Worm (Caenorhabditis elegans) whole organism, young adult: Measurements from ENCODE around the gene F32D8.11.

ENCODE experiments used
- C06A6.2 ChIP-seq: fragments of 200-800 bp; sonication (Bioruptor generic); conservative IDR thresholded peaks from 2 replicates; pipeline ENCODE4 v1.3.6; 2022; ENCODE audit warnings: missing genetic modification characterization, missing compliant biosample characterization
- F23B12.7 ChIP-seq: sonication (generic microtip); optimal IDR thresholded peaks from 2 replicates; lab custom pipeline; 2017; ENCODE audit warnings: missing genetic modification characterization, mild to moderate bottlenecking, missing compliant biosample characterization, antibody characterized with exemption, moderate library complexity; ENCODE audit not compliant: insufficient read depth
- F49E8.2 ChIP-seq: sonication (generic microtip); optimal IDR thresholded peaks from 3 replicates; lab custom pipeline; 2017; ENCODE audit warnings: missing genetic modification characterization, mild to moderate bottlenecking, missing compliant biosample characterization, antibody characterized with exemption, moderate library complexity; ENCODE audit not compliant: insufficient read depth
- K12H6.12 ChIP-seq: fragments of 200-800 bp; sonication (Bioruptor generic); optimal IDR thresholded peaks from 2 replicates; lab custom pipeline; 2018; ENCODE audit warnings: mild to moderate bottlenecking, missing genetic modification characterization, missing compliant biosample characterization
- T26A5.8 ChIP-seq: sonication (generic microtip); optimal IDR thresholded peaks from 2 replicates; lab custom pipeline; 2016; ENCODE audit warnings: missing genetic modification characterization, missing compliant biosample characterization
- Y53F4B.3 ChIP-seq: fragments of 200-800 bp; sonication (Bioruptor generic); IDR thresholded peaks from 2 replicates; pipeline ENCODE4 v1.3.6; 2022; ENCODE audit warnings: missing genetic modification reagents, missing genetic modification characterization, missing compliant biosample characterization
- Y53G8AR.9 ChIP-seq: fragments of 200-800 bp; sonication (Bioruptor generic); conservative IDR thresholded peaks from 2 replicates; pipeline ENCODE4 v1.3.6; 2022; ENCODE audit warnings: missing genetic modification reagents, missing genetic modification characterization, missing compliant biosample characterization
- Y95B8A.8 ChIP-seq: fragments of 200-800 bp; sonication (Bioruptor generic); IDR thresholded peaks from 2 replicates; pipeline ENCODE4 v1.3.6; 2022; ENCODE audit warnings: missing genetic modification reagents, missing genetic modification characterization, missing compliant biosample characterization
- ZK185.1 ChIP-seq: sonication (generic microtip); optimal IDR thresholded peaks from 2 replicates; lab custom pipeline; 2016; ENCODE audit warnings: mild to moderate bottlenecking, missing genetic modification characterization, missing compliant biosample characterization; ENCODE audit not compliant: poor library complexity, severe bottlenecking
- aptf-2 ChIP-seq: fragments of 200-800 bp; sonication (Bioruptor generic); conservative IDR thresholded peaks from 2 replicates; pipeline ENCODE4 v1.3.6; 2022; ENCODE audit warnings: missing genetic modification reagents, missing genetic modification characterization, missing compliant biosample characterization
- attf-3 ChIP-seq: fragments of 200-800 bp; sonication (Bioruptor generic); conservative IDR thresholded peaks from 2 replicates; pipeline ENCODE4 v1.3.6; 2022; ENCODE audit warnings: missing genetic modification reagents, missing genetic modification characterization, missing compliant biosample characterization
- attf-5 ChIP-seq: fragments of 200-800 bp; sonication (Bioruptor generic); optimal IDR thresholded peaks from 2 replicates; lab custom pipeline; 2018; ENCODE audit warnings: mild to moderate bottlenecking, missing genetic modification characterization, missing compliant biosample characterization
- bed-2 ChIP-seq: fragments of 200-800 bp; sonication (Bioruptor generic); IDR thresholded peaks from 2 replicates; pipeline ENCODE4 v1.3.6; 2022; ENCODE audit warnings: missing genetic modification reagents, missing genetic modification characterization, missing compliant biosample characterization
- ccch-3 ChIP-seq: fragments of 200-800 bp; sonication (Bioruptor generic); optimal IDR thresholded peaks from 2 replicates; lab custom pipeline; 2018; ENCODE audit warnings: mild to moderate bottlenecking, missing genetic modification characterization, missing compliant biosample characterization
- cebp-2 ChIP-seq: fragments of 200-800 bp; sonication (Bioruptor generic); IDR thresholded peaks from 2 replicates; pipeline ENCODE4 v1.3.6; 2022; ENCODE audit warnings: missing genetic modification characterization, missing compliant biosample characterization
- ceh-27 ChIP-seq: fragments of 200-800 bp; sonication (Bioruptor generic); optimal IDR thresholded peaks from 2 replicates; lab custom pipeline; 2018; ENCODE audit warnings: mild to moderate bottlenecking, missing genetic modification characterization, moderate library complexity, missing compliant biosample characterization
- ceh-58 ChIP-seq: fragments of 200-800 bp; sonication (Bioruptor generic); IDR thresholded peaks from 2 replicates; pipeline ENCODE4 v1.3.6; 2022; ENCODE audit warnings: missing genetic modification characterization, missing compliant biosample characterization
- ceh-91 ChIP-seq: fragments of 200-800 bp; sonication (Bioruptor generic); IDR thresholded peaks from 2 replicates; pipeline ENCODE4 v1.3.6; 2022; ENCODE audit warnings: missing genetic modification reagents, missing genetic modification characterization, missing compliant biosample characterization
- die-1 ChIP-seq: sonication (generic microtip); optimal IDR thresholded peaks from 2 replicates; lab custom pipeline; 2016; ENCODE audit warnings: missing genotype, mild to moderate bottlenecking, missing genetic modification characterization, missing compliant biosample characterization
- gei-17 ChIP-seq: fragments of 200-800 bp; sonication (Bioruptor generic); optimal IDR thresholded peaks from 2 replicates; lab custom pipeline; 2018; ENCODE audit warnings: mild to moderate bottlenecking, missing genetic modification characterization, missing compliant biosample characterization
- hlh-12 ChIP-seq: sonication (generic microtip); optimal IDR thresholded peaks from 2 replicates; lab custom pipeline; 2016; ENCODE audit warnings: missing genetic modification characterization, missing compliant biosample characterization
- hlh-26 ChIP-seq: fragments of 200-800 bp; sonication (Bioruptor generic); conservative IDR thresholded peaks from 2 replicates; pipeline ENCODE4 v1.3.6; 2022; ENCODE audit warnings: missing genetic modification reagents, missing genetic modification characterization, missing compliant biosample characterization
- lin-54 ChIP-seq: fragments of 200-800 bp; sonication (Bioruptor generic); optimal IDR thresholded peaks from 2 replicates; lab custom pipeline; 2018; ENCODE audit warnings: mild to moderate bottlenecking, missing genetic modification characterization, missing compliant biosample characterization
- lsl-1 ChIP-seq: fragments of 200-800 bp; sonication (Bioruptor generic); optimal IDR thresholded peaks from 2 replicates; lab custom pipeline; 2018; ENCODE audit warnings: mild to moderate bottlenecking, missing genetic modification characterization, moderate library complexity, missing compliant biosample characterization
- madf-6 ChIP-seq: fragments of 200-800 bp; sonication (Bioruptor generic); IDR thresholded peaks from 2 replicates; pipeline ENCODE4 v1.3.6; 2022; ENCODE audit warnings: missing genetic modification reagents, missing genetic modification characterization, missing compliant biosample characterization
- mcd-1 ChIP-seq: fragments of 200-800 bp; sonication (Bioruptor generic); IDR thresholded peaks from 2 replicates; pipeline ENCODE4 v1.3.6; 2022; ENCODE audit warnings: missing genetic modification reagents, missing genetic modification characterization, missing compliant biosample characterization
- mel-28 ChIP-seq: sonication (generic microtip); optimal IDR thresholded peaks from 2 replicates; lab custom pipeline; 2016; ENCODE audit warnings: borderline replicate concordance, mild to moderate bottlenecking, missing genetic modification characterization, missing compliant biosample characterization
- nfyb-1 ChIP-seq: fragments of 200-800 bp; sonication (Bioruptor generic); IDR thresholded peaks from 2 replicates; pipeline ENCODE4 v1.3.6; 2022; ENCODE audit warnings: missing genetic modification reagents, missing genetic modification characterization, missing compliant biosample characterization
- nhr-90 ChIP-seq: sonication (generic microtip); optimal IDR thresholded peaks from 2 replicates; lab custom pipeline; 2016; ENCODE audit warnings: missing genotype, mild to moderate bottlenecking, missing genetic modification characterization, missing compliant biosample characterization
- pbrm-1 ChIP-seq: fragments of 200-800 bp; sonication (Bioruptor generic); IDR thresholded peaks from 2 replicates; pipeline ENCODE4 v1.3.6; 2022; ENCODE audit warnings: missing genetic modification reagents, missing genetic modification characterization, missing compliant biosample characterization
- rcor-1 ChIP-seq: fragments of 200-800 bp; sonication (Bioruptor generic); IDR thresholded peaks from 2 replicates; pipeline ENCODE4 v1.3.6; 2022; ENCODE audit warnings: missing genetic modification reagents, missing genetic modification characterization, missing compliant biosample characterization
- repo-1 ChIP-seq: sonication (generic microtip); optimal IDR thresholded peaks from 2 replicates; lab custom pipeline; 2017; ENCODE audit warnings: mild to moderate bottlenecking, missing genetic modification characterization, missing compliant biosample characterization
- snpc-3.4 ChIP-seq: sonication (generic microtip); optimal IDR thresholded peaks from 2 replicates; lab custom pipeline; 2017; ENCODE audit warnings: missing genetic modification characterization, mild to moderate bottlenecking, missing compliant biosample characterization, antibody characterized with exemption, moderate library complexity, missing genotype, missing genetic modification reagents
- snpc-4 ChIP-seq, 5 experiments: fragments of 150-350 bp in 1 of 5; sonication (generic microtip) in 4 of 5; optimal IDR thresholded peaks; 2 replicates each; lab custom pipeline; 2014 to 2018; ENCODE audit warnings: missing genetic modification characterization in 5 of 5, missing biosample characterization in 3 of 5, antibody characterized with exemption in 2 of 5, mild to moderate bottlenecking in 2 of 5, missing compliant biosample characterization in 2 of 5, missing genotype in 2 of 5, moderate library complexity in 2 of 5, missing genetic modification reagents in 1 of 5
- tbx-9 ChIP-seq: sonication (generic microtip); optimal IDR thresholded peaks from 2 replicates; lab custom pipeline; 2016; ENCODE audit warnings: borderline replicate concordance, missing genetic modification characterization, inconsistent platforms, missing compliant biosample characterization
- tlf-1 ChIP-seq: fragments of 200-800 bp; sonication (Bioruptor generic); optimal IDR thresholded peaks from 2 replicates; lab custom pipeline; 2018; ENCODE audit warnings: mild to moderate bottlenecking, missing genetic modification characterization, missing compliant biosample characterization
- unc-130 ChIP-seq: sonication (generic microtip); optimal IDR thresholded peaks from 2 replicates; lab custom pipeline; 2016; ENCODE audit warnings: missing genetic modification reagents, missing genetic modification characterization, missing compliant biosample characterization
- xnd-1 ChIP-seq: sonication (generic microtip); optimal IDR thresholded peaks from 2 replicates; lab custom pipeline; 2016; ENCODE audit warnings: missing genotype, missing genetic modification reagents, missing genetic modification characterization, missing compliant biosample characterization
- ztf-18 ChIP-seq: sonication (generic microtip); optimal IDR thresholded peaks from 2 replicates; lab custom pipeline; 2016; ENCODE audit warnings: missing genotype, mild to moderate bottlenecking, missing genetic modification characterization, missing compliant biosample characterization
- ztf-22 ChIP-seq: fragments of 200-800 bp; sonication (Bioruptor generic); optimal IDR thresholded peaks from 2 replicates; lab custom pipeline; 2018; ENCODE audit warnings: mild to moderate bottlenecking, missing genetic modification characterization, moderate library complexity, missing compliant biosample characterization
- ztf-25 ChIP-seq: fragments of 200-800 bp; sonication (Bioruptor generic); IDR thresholded peaks from 2 replicates; pipeline ENCODE4 v1.3.6; 2022; ENCODE audit warnings: missing genetic modification reagents, missing genetic modification characterization, missing compliant biosample characterization
- ztf-28 ChIP-seq: fragments of 200-800 bp; sonication (Bioruptor generic); IDR thresholded peaks from 2 replicates; pipeline ENCODE4 v1.3.6; 2022; ENCODE audit warnings: missing genetic modification reagents, missing genetic modification characterization, missing compliant biosample characterization
- ztf-6 ChIP-seq: fragments of 200-800 bp; sonication (Bioruptor generic); IDR thresholded peaks from 2 replicates; pipeline ENCODE4 v1.3.6; 2022; ENCODE audit warnings: missing genetic modification reagents, missing genetic modification characterization, missing compliant biosample characterization

Gene F32D8.11

ce11 chrV:10894601-10895000 lies 5.7 kb upstream of the F32D8.11 start, which contains the start of the genes F32D8.14 and F32D8.5 (continued):
- no peak for TF ChIP-seq tlf-1 (GFP tag; lab: Kevin White, UChicago)
- TF ChIP-seq snpc-4 (GFP tag; optimal IDR thresholded peaks at IDR 0.05; lab: Kevin White, UChicago): no peak
- TF ChIP-seq snpc-4 (tag; optimal IDR thresholded peaks at IDR 0.05; lab: Kevin White, UChicago): peak in 2 of 4 experiments; percentile 55 to 68
- TF ChIP-seq ztf-18 (tag; lab: Kevin White, UChicago): peak; percentile 51
- TF ChIP-seq ztf-25: 0 out of 2 replicates have a peak, but pooled peaks have one; percentile 17
- TF ChIP-seq ztf-6 (GFP tag; lab: Robert Waterston, UW): no peak
- TF ChIP-seq rcor-1 (GFP tag; lab: Robert Waterston, UW): 0 out of 2 replicates have a peak, but pooled peaks have one; percentile 49
- no peak for TF ChIP-seq Y53G8AR.9 (GFP tag; lab: Robert Waterston, UW)
- no peak for TF ChIP-seq ceh-58 (GFP tag; lab: Robert Waterston, UW)
- no peak for TF ChIP-seq hlh-12
- TF ChIP-seq nfyb-1: 0 out of 2 replicates have a peak, but pooled peaks have one; percentile 36
- TF ChIP-seq hlh-26 (GFP tag; lab: Robert Waterston, UW): no peak
- TF ChIP-seq aptf-2 (GFP tag; lab: Robert Waterston, UW): 0 out of 2 replicates have a peak, but pooled peaks have one; percentile 9
- peak; percentile 83; the same call in 1 of the 2 replicates for TF ChIP-seq ztf-28 (GFP tag; lab: Robert Waterston, UW)
- TF ChIP-seq ZK185.1: peak; percentile 85
- peak; percentile 92 for TF ChIP-seq mcd-1 (GFP tag; lab: Robert Waterston, UW)
- no peak for TF ChIP-seq mel-28 (tag; lab: Kevin White, UChicago)
- TF ChIP-seq attf-5 (GFP tag; lab: Kevin White, UChicago): peak; percentile 60
- TF ChIP-seq repo-1 (tag; lab: Kevin White, UChicago): peak; percentile 13
- TF ChIP-seq C06A6.2 (GFP tag; lab: Robert Waterston, UW): 0 out of 2 replicates have a peak, but pooled peaks have one; percentile 25
- no peak for TF ChIP-seq F23B12.7 (tag; lab: Kevin White, UChicago)
- TF ChIP-seq bed-2: no peak
- TF ChIP-seq K12H6.12: peak; percentile 41
- no peak for TF ChIP-seq gei-17 (GFP tag; lab: Kevin White, UChicago)
- peak; percentile 39 for TF ChIP-seq unc-130 (GFP tag; lab: Kevin White, UChicago)
- TF ChIP-seq pbrm-1: peak; percentile 62
- peak; percentile 30 for TF ChIP-seq lsl-1 (GFP tag; lab: Kevin White, UChicago)
- peak; percentile 84 for TF ChIP-seq ceh-27 (GFP tag; lab: Kevin White, UChicago)

- TF ChIP-seq xnd-1 (tag; lab: Kevin White, UChicago): no peak
- TF ChIP-seq madf-6 (GFP tag; lab: Robert Waterston, UW): no peak
- TF ChIP-seq attf-3 (GFP tag; lab: Robert Waterston, UW): no peak
- TF ChIP-seq unc-130 (GFP tag; lab: Kevin White, UChicago): no peak
- no peak for TF ChIP-seq tbx-9 (tag; lab: Kevin White, UChicago)
- no peak for TF ChIP-seq lin-54 (GFP tag; lab: Kevin White, UChicago)
- no peak for TF ChIP-seq snpc-3.4 (tag; lab: Kevin White, UChicago)
- no peak for TF ChIP-seq ztf-22
- no peak for TF ChIP-seq Y95B8A.8 (GFP tag; lab: Robert Waterston, UW)
- no peak for TF ChIP-seq ccch-3
- TF ChIP-seq die-1: no peak
- no peak for TF ChIP-seq cebp-2 (GFP tag; lab: Robert Waterston, UW)
- TF ChIP-seq Y53F4B.3 (GFP tag; lab: Robert Waterston, UW): no peak
- TF ChIP-seq repo-1 (tag; lab: Kevin White, UChicago): no peak
- TF ChIP-seq ceh-91: no peak
- TF ChIP-seq F49E8.2 (tag; lab: Kevin White, UChicago): no peak
- no peak for TF ChIP-seq nhr-90 (tag; lab: Kevin White, UChicago)
- no peak for TF ChIP-seq T26A5.8 (tag; lab: Kevin White, UChicago)
Measured at ce11 chrV:10893510-10894128, 4.7 kb upstream of the F32D8.11 start, which contains the start of gene F32D8.4. Gene F32D8.4 (minus strand): TSS chrV:10893560.
